Fruit fly (Drosophila melanogaster) whole organism, adult: Measurements from ENCODE around the gene ase.
A peak's percentile ranks its signal among the peaks of the same experiment; 100 is the strongest.

Experiments
- CG11617 ChIP-seq: fragments of 200-800 bp; sonication (Bioruptor generic); optimal IDR thresholded peaks from 2 replicates; lab custom pipeline; 2017; ENCODE audit warnings: mild to moderate bottlenecking, missing biosample characterization, missing genetic modification reagents, missing genetic modification characterization
- CG12768 ChIP-seq: fragments of 200-800 bp; sonication (Bioruptor generic); optimal IDR thresholded peaks from 2 replicates; lab custom pipeline; 2017; ENCODE audit warnings: missing biosample characterization, missing genetic modification characterization, mild to moderate bottlenecking, moderate library complexity, missing genetic modification reagents
- CG14711 ChIP-seq: fragments of 200-800 bp; sonication (Bioruptor generic); optimal IDR thresholded peaks from 2 replicates; lab custom pipeline; 2018; ENCODE audit warnings: missing biosample characterization, mild to moderate bottlenecking, missing genetic modification characterization, moderate library complexity
- CG1620 ChIP-seq: fragments of 200-800 bp; sonication (Bioruptor generic); optimal IDR thresholded peaks from 2 replicates; lab custom pipeline; 2016; ENCODE audit warnings: missing biosample characterization, missing genetic modification characterization
- CG33017 ChIP-seq: fragments of 200-800 bp; sonication (Bioruptor generic); optimal IDR thresholded peaks from 2 replicates; lab custom pipeline; 2018; ENCODE audit warnings: missing biosample characterization, mild to moderate bottlenecking, missing genetic modification characterization, moderate library complexity
- CG5204 ChIP-seq: fragments of 200-800 bp; sonication (Bioruptor generic); optimal IDR thresholded peaks from 2 replicates; lab custom pipeline; 2016; ENCODE audit warnings: missing biosample characterization, missing genetic modification characterization
- CG7045 ChIP-seq: fragments of 200-800 bp; sonication (Bioruptor generic); optimal IDR thresholded peaks from 2 replicates; lab custom pipeline; 2017; ENCODE audit warnings: missing biosample characterization, mild to moderate bottlenecking, missing genetic modification characterization
- CG7101 ChIP-seq: fragments of 200-800 bp; sonication (Bioruptor generic); optimal IDR thresholded peaks from 2 replicates; lab custom pipeline; 2018; ENCODE audit warnings: missing biosample characterization, mild to moderate bottlenecking, missing genetic modification characterization, moderate library complexity
- Clk ChIP-seq: fragments of 200-800 bp; sonication (Bioruptor generic); optimal IDR thresholded peaks from 2 replicates; lab custom pipeline; 2017; ENCODE audit warnings: missing biosample characterization, missing genetic modification characterization
- Crg-1 ChIP-seq: fragments of 200-800 bp; sonication (Bioruptor generic); optimal IDR thresholded peaks from 2 replicates; lab custom pipeline; 2016; ENCODE audit warnings: missing biosample characterization, missing genetic modification characterization
- Hr96 ChIP-seq: fragments of 200-800 bp; sonication (Bioruptor generic); optimal IDR thresholded peaks from 2 replicates; lab custom pipeline; 2016; ENCODE audit warnings: missing biosample characterization, missing genetic modification characterization
- Mnt ChIP-seq: fragments of 200-800 bp; sonication (Bioruptor generic); optimal IDR thresholded peaks from 2 replicates; lab custom pipeline; 2016; ENCODE audit warnings: missing biosample characterization, mild to moderate bottlenecking, missing genetic modification characterization
- bab1 ChIP-seq: fragments of 200-800 bp; sonication (Bioruptor generic); optimal IDR thresholded peaks from 3 replicates; lab custom pipeline; 2019; ENCODE audit warnings: missing biosample characterization, mild to moderate bottlenecking, missing genetic modification characterization, moderate library complexity
- cic ChIP-seq: fragments of 200-800 bp; sonication (Bioruptor generic); optimal IDR thresholded peaks from 2 replicates; lab custom pipeline; 2017; ENCODE audit warnings: missing biosample characterization, mild to moderate bottlenecking, missing genetic modification characterization, moderate library complexity
- cnc ChIP-seq, 2 experiments: fragments of >200 bp; optimal IDR thresholded peaks; 2 replicates each; lab custom pipeline; 2017
- kay ChIP-seq: fragments of 200-800 bp; sonication (Bioruptor generic); peaks from one replicate; lab custom pipeline; 2016; ENCODE audit warnings: missing biosample characterization, missing genetic modification characterization, borderline replicate concordance
- ovo ChIP-seq: fragments of 200-800 bp; sonication (Bioruptor generic); optimal IDR thresholded peaks from 2 replicates; lab custom pipeline; 2016; ENCODE audit warnings: missing biosample characterization, missing genetic modification characterization
- pad ChIP-seq: fragments of 200-800 bp; sonication (Bioruptor generic); optimal IDR thresholded peaks from 3 replicates; lab custom pipeline; 2017; ENCODE audit warnings: missing biosample characterization, missing genetic modification characterization, mild to moderate bottlenecking, moderate library complexity, missing genetic modification reagents
- tj ChIP-seq: fragments of 200-800 bp; sonication (Bioruptor generic); optimal IDR thresholded peaks from 3 replicates; lab custom pipeline; 2017; ENCODE audit warnings: missing biosample characterization, mild to moderate bottlenecking, missing genetic modification characterization, moderate library complexity
- toe ChIP-seq: fragments of 200-800 bp; sonication (Bioruptor generic); optimal IDR thresholded peaks from 2 replicates; lab custom pipeline; 2016; ENCODE audit warnings: missing biosample characterization, missing genetic modification characterization

Gene ase

dm6 chrX:487517-487957 lies 27.0 kb downstream of the ase start, which contains the start of the genes CG18273 and CG3156:
TSS of gene CG18273 (minus strand) at chrX:487581.
TSS of gene CG3156 (plus strand) at chrX:487878.
- no peak for TF ChIP-seq Hr96 (GFP tag; lab: Kevin White, UChicago)
- peak; percentile 62 for TF ChIP-seq CG11617 (GFP tag; lab: Kevin White, UChicago)
- no peak for TF ChIP-seq CG5204 (GFP tag; lab: Kevin White, UChicago)
- TF ChIP-seq Crg-1 (GFP tag; lab: Kevin White, UChicago) = no peak
- no peak for TF ChIP-seq cnc (optimal IDR thresholded peaks at IDR 0.05; lab: Kevin White, UChicago)
- TF ChIP-seq Clk (GFP tag; lab: Kevin White, UChicago) = no peak
- peak; percentile 4 for TF ChIP-seq ovo (GFP tag; lab: Kevin White, UChicago)
- TF ChIP-seq Mnt (GFP tag; lab: Kevin White, UChicago) = peak; percentile 97
- TF ChIP-seq CG7045 = peak; percentile 1
- no peak for TF ChIP-seq cic (GFP tag; lab: Kevin White, UChicago)
- TF ChIP-seq kay (GFP tag; lab: Kevin White, UChicago) = no peak
- peak; percentile 35 for TF ChIP-seq CG14711
- no peak for TF ChIP-seq toe
- TF ChIP-seq pad (GFP tag; lab: Kevin White, UChicago) = peak; percentile 15
- peak; percentile 21 for TF ChIP-seq CG1620 (GFP tag; lab: Kevin White, UChicago)
- TF ChIP-seq bab1 (GFP tag; lab: Kevin White, UChicago) = peak; percentile 57
- peak; percentile 48 for TF ChIP-seq CG7101 (tag; lab: Kevin White, UChicago)
- no peak for TF ChIP-seq CG12768 (GFP tag; lab: Kevin White, UChicago)
- TF ChIP-seq CG33017 (tag; lab: Kevin White, UChicago) = no peak
- TF ChIP-seq tj (GFP tag; lab: Kevin White, UChicago) = peak; percentile 6

DNA sequence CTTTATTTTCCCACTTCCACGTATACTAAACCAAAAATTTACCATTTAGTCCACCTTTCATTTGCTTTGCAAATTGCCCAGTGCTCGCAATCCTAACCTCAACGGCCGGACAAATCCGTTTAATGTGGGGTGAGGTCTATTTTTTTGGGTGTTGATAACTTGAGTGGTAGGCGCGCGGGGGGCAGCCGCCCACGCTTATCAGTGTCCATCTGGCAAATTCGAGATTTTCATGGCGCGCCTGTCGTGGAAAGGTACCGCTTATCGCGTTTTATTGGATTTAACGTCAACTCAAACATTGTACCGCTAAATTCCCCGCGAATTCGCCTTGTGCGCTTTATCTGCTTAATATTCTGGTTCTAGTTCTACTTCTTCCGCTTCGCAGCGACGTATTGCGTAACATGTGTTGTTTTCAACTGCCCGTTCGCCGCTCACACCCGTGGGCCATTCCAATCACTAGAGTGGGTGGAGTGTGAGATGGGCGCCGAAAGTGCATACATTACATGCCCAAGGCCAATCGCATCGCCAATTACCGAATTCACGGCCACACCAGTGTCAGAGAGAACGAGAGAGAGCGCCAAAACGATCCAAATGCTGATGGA lies 32.3 kb downstream of the ase start:
- TF ChIP-seq CG1620 (GFP tag; lab: Kevin White, UChicago) (no peak), CG11617 (GFP tag; lab: Kevin White, UChicago) (peak; percentile 11), CG12768 (GFP tag; lab: Kevin White, UChicago) (peak; percentile 35)

DNA sequence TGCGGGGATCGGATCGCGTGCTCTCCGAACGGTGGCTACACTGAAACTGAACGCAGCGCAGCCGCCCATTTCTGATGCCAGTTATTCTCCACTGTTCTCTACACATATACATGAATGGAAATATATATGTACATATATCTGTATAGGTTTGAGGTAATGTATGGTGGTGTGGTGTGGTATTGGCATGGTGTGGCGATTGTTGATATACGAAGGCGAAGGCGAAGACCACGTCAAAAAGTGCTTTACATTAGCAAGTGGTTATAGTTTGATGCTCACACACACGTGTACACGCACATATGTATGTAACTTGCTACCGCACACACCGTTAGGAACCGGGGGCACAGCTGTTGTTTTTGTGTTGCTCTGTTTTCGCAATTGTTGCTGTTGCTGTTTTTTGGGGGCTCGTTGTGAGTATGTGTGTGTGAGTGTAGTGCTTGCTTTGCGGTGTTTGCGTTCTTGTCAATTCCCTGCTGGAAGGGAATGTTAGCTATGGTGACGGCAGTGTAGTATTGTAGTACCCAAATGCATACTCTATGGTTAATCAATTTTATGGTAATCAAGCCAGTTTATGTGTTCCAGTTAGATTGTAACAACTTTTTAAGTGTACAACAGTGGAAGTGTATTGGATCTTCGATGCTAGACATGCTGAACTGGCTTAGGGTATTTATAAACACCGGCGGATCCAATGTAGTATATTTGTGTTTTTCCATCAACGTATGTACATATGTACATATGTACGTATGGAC lies 33.1 kb downstream of the ase start, which contains the start of gene CG17896:
TSS of gene CG17896 (minus strand) at position 51 of the 746 bp plus-strand sequence.
- peak; percentile 80 for TF ChIP-seq Clk (GFP tag; lab: Kevin White, UChicago)
- peak; percentile 82 for TF ChIP-seq pad (GFP tag; lab: Kevin White, UChicago)
- TF ChIP-seq ovo (GFP tag; lab: Kevin White, UChicago) = peak; percentile 99
- TF ChIP-seq bab1 (GFP tag; lab: Kevin White, UChicago) = peak; percentile 96
- peak; percentile 86 for TF ChIP-seq Crg-1 (GFP tag; lab: Kevin White, UChicago)
- no peak for TF ChIP-seq Hr96 (GFP tag; lab: Kevin White, UChicago)
- peak; percentile 92 for TF ChIP-seq tj (GFP tag; lab: Kevin White, UChicago)
- no peak for TF ChIP-seq cnc (optimal IDR thresholded peaks at IDR 0.05; lab: Kevin White, UChicago)
- peak; percentile 87 for TF ChIP-seq CG7045
- TF ChIP-seq toe = peak; percentile 15
- peak; percentile 96 for TF ChIP-seq CG33017 (tag; lab: Kevin White, UChicago)
- TF ChIP-seq cic (GFP tag; lab: Kevin White, UChicago) = peak; percentile 91
- TF ChIP-seq CG7101 (tag; lab: Kevin White, UChicago) = peak; percentile 96
- TF ChIP-seq CG11617 (GFP tag; lab: Kevin White, UChicago) = peak; percentile 89
- TF ChIP-seq CG1620 (GFP tag; lab: Kevin White, UChicago) = no peak
- no peak for TF ChIP-seq kay (GFP tag; lab: Kevin White, UChicago)
- peak; percentile 89 for TF ChIP-seq CG12768 (GFP tag; lab: Kevin White, UChicago)
- TF ChIP-seq CG14711 = peak; percentile 94
- TF ChIP-seq Mnt (GFP tag; lab: Kevin White, UChicago) = peak; percentile 78
- TF ChIP-seq CG5204 (GFP tag; lab: Kevin White, UChicago) = no peak

dm6 chrX:494191-494554 lies 33.6 kb downstream of the ase start:
- TF ChIP-seq Mnt (GFP tag; lab: Kevin White, UChicago) (no peak), cic (GFP tag; lab: Kevin White, UChicago) (no peak), bab1 (GFP tag; lab: Kevin White, UChicago) (no peak), Hr96 (GFP tag; lab: Kevin White, UChicago) (no peak), CG5204 (GFP tag; lab: Kevin White, UChicago) (no peak), CG1620 (GFP tag; lab: Kevin White, UChicago) (no peak), CG33017 (tag; lab: Kevin White, UChicago) (no peak), cnc (optimal IDR thresholded peaks at IDR 0.05; lab: Kevin White, UChicago) (no peak), CG14711 (no peak), pad (GFP tag; lab: Kevin White, UChicago) (no peak), CG12768 (GFP tag; lab: Kevin White, UChicago) (no peak), tj (GFP tag; lab: Kevin White, UChicago) (no peak), CG11617 (GFP tag; lab: Kevin White, UChicago) (no peak), Clk (GFP tag; lab: Kevin White, UChicago) (no peak), CG7045 (no peak), Crg-1 (GFP tag; lab: Kevin White, UChicago) (no peak), kay (GFP tag; lab: Kevin White, UChicago) (no peak)

dm6 chrX:494607-495006 lies 34.1 kb downstream of the ase start, which contains the start of gene CG17778:
TSS of gene CG17778 (plus strand) at chrX:494614.
- TF ChIP-seq tj (GFP tag; lab: Kevin White, UChicago) (no peak), cnc (optimal IDR thresholded peaks at IDR 0.05; lab: Kevin White, UChicago) (no peak), CG7045 (no peak), ovo (GFP tag; lab: Kevin White, UChicago) (no peak), toe (no peak), Mnt (GFP tag; lab: Kevin White, UChicago) (no peak), CG7101 (tag; lab: Kevin White, UChicago) (no peak), CG5204 (GFP tag; lab: Kevin White, UChicago) (no peak), CG14711 (no peak), cic (GFP tag; lab: Kevin White, UChicago) (no peak), kay (GFP tag; lab: Kevin White, UChicago) (no peak), Hr96 (GFP tag; lab: Kevin White, UChicago) (no peak)
